Fruit fly (Drosophila melanogaster) whole organism, adult: Measurements from ENCODE around the gene alpha-Est6.

Experiments used
- CG11617 ChIP-seq: fragments of 200-800 bp; sonication (Bioruptor generic); optimal IDR thresholded peaks from 2 replicates; lab custom pipeline; 2017; ENCODE audit warnings: mild to moderate bottlenecking, missing biosample characterization, missing genetic modification reagents, missing genetic modification characterization
- CG12768 ChIP-seq: fragments of 200-800 bp; sonication (Bioruptor generic); optimal IDR thresholded peaks from 2 replicates; lab custom pipeline; 2017; ENCODE audit warnings: missing biosample characterization, missing genetic modification characterization, mild to moderate bottlenecking, moderate library complexity, missing genetic modification reagents
- CG14711 ChIP-seq: fragments of 200-800 bp; sonication (Bioruptor generic); optimal IDR thresholded peaks from 2 replicates; lab custom pipeline; 2018; ENCODE audit warnings: missing biosample characterization, mild to moderate bottlenecking, missing genetic modification characterization, moderate library complexity
- CG1620 ChIP-seq: fragments of 200-800 bp; sonication (Bioruptor generic); optimal IDR thresholded peaks from 2 replicates; lab custom pipeline; 2016; ENCODE audit warnings: missing biosample characterization, missing genetic modification characterization
- CG33017 ChIP-seq: fragments of 200-800 bp; sonication (Bioruptor generic); optimal IDR thresholded peaks from 2 replicates; lab custom pipeline; 2018; ENCODE audit warnings: missing biosample characterization, mild to moderate bottlenecking, missing genetic modification characterization, moderate library complexity
- CG5204 ChIP-seq: fragments of 200-800 bp; sonication (Bioruptor generic); optimal IDR thresholded peaks from 2 replicates; lab custom pipeline; 2016; ENCODE audit warnings: missing biosample characterization, missing genetic modification characterization
- CG7045 ChIP-seq: fragments of 200-800 bp; sonication (Bioruptor generic); optimal IDR thresholded peaks from 2 replicates; lab custom pipeline; 2017; ENCODE audit warnings: missing biosample characterization, mild to moderate bottlenecking, missing genetic modification characterization
- CG7101 ChIP-seq: fragments of 200-800 bp; sonication (Bioruptor generic); optimal IDR thresholded peaks from 2 replicates; lab custom pipeline; 2018; ENCODE audit warnings: missing biosample characterization, mild to moderate bottlenecking, missing genetic modification characterization, moderate library complexity
- Clk ChIP-seq: fragments of 200-800 bp; sonication (Bioruptor generic); optimal IDR thresholded peaks from 2 replicates; lab custom pipeline; 2017; ENCODE audit warnings: missing biosample characterization, missing genetic modification characterization
- Crg-1 ChIP-seq: fragments of 200-800 bp; sonication (Bioruptor generic); optimal IDR thresholded peaks from 2 replicates; lab custom pipeline; 2016; ENCODE audit warnings: missing biosample characterization, missing genetic modification characterization
- Hr96 ChIP-seq: fragments of 200-800 bp; sonication (Bioruptor generic); optimal IDR thresholded peaks from 2 replicates; lab custom pipeline; 2016; ENCODE audit warnings: missing biosample characterization, missing genetic modification characterization
- Mnt ChIP-seq: fragments of 200-800 bp; sonication (Bioruptor generic); optimal IDR thresholded peaks from 2 replicates; lab custom pipeline; 2016; ENCODE audit warnings: missing biosample characterization, mild to moderate bottlenecking, missing genetic modification characterization
- bab1 ChIP-seq: fragments of 200-800 bp; sonication (Bioruptor generic); optimal IDR thresholded peaks from 3 replicates; lab custom pipeline; 2019; ENCODE audit warnings: missing biosample characterization, mild to moderate bottlenecking, missing genetic modification characterization, moderate library complexity
- cic ChIP-seq: fragments of 200-800 bp; sonication (Bioruptor generic); optimal IDR thresholded peaks from 2 replicates; lab custom pipeline; 2017; ENCODE audit warnings: missing biosample characterization, mild to moderate bottlenecking, missing genetic modification characterization, moderate library complexity
- cnc ChIP-seq, 2 experiments: fragments of >200 bp; optimal IDR thresholded peaks; 2 replicates each; lab custom pipeline; 2017
- kay ChIP-seq: fragments of 200-800 bp; sonication (Bioruptor generic); peaks from one replicate; lab custom pipeline; 2016; ENCODE audit warnings: missing biosample characterization, missing genetic modification characterization, borderline replicate concordance
- ovo ChIP-seq: fragments of 200-800 bp; sonication (Bioruptor generic); optimal IDR thresholded peaks from 2 replicates; lab custom pipeline; 2016; ENCODE audit warnings: missing biosample characterization, missing genetic modification characterization
- pad ChIP-seq: fragments of 200-800 bp; sonication (Bioruptor generic); optimal IDR thresholded peaks from 3 replicates; lab custom pipeline; 2017; ENCODE audit warnings: missing biosample characterization, missing genetic modification characterization, mild to moderate bottlenecking, moderate library complexity, missing genetic modification reagents
- tj ChIP-seq: fragments of 200-800 bp; sonication (Bioruptor generic); optimal IDR thresholded peaks from 3 replicates; lab custom pipeline; 2017; ENCODE audit warnings: missing biosample characterization, mild to moderate bottlenecking, missing genetic modification characterization, moderate library complexity
- toe ChIP-seq: fragments of 200-800 bp; sonication (Bioruptor generic); optimal IDR thresholded peaks from 2 replicates; lab custom pipeline; 2016; ENCODE audit warnings: missing biosample characterization, missing genetic modification characterization

Gene alpha-Est6

DNA sequence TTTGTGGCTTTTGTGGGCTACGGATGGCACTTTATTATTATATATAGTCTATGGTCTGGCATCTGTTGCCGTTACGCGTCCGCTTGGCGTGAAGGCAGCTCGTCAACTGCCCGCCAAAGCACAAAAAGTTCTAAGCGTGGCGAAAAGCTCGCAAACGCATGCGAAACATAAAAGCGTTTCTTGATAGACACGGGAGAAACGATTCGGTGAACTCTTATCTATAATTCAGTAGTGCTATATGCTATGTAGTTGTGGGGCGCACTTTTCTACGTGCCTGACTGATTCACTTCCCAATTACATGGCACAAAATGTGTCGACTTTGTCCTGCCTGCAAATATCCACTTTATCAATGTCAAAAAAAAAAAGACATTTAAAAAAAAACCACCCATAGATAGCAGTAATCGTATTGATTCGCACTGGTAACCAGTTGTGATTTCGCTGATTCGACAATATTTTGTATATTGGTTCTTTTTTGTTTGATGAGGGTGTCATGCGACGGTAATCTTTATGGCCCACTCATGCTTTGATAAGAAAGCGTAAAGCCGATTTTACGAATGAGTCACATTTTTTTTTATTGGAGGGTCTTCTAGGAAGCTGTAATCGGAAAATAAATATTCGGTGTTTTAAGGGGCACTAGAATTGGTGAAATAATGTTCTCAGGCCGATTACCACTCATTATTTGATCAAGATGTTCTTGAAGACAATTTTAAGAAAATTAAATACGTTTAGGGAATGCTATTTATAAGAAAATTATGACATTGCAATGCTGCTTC lies 23.4 kb downstream of the alpha-Est6 start, which contains the start of gene alpha-Est9:
Gene alpha-Est9 (minus strand): TSS at position 110 of the 773 bp plus-strand sequence.
- peak; percentile 33 for TF ChIP-seq CG12768 (GFP tag; lab: Kevin White, UChicago)
- TF ChIP-seq Clk (GFP tag; lab: Kevin White, UChicago), result no peak
- peak; percentile 25 for TF ChIP-seq CG33017
- TF ChIP-seq Mnt (GFP tag; lab: Kevin White, UChicago), result peak; percentile 74
- no peak for TF ChIP-seq Crg-1 (GFP tag; lab: Kevin White, UChicago)
- peak; percentile 60 for TF ChIP-seq tj (GFP tag; lab: Kevin White, UChicago)
- TF ChIP-seq toe (GFP tag; lab: Kevin White, UChicago), result no peak
- TF ChIP-seq CG1620 (GFP tag; lab: Kevin White, UChicago), result no peak
- peak; percentile 95 for TF ChIP-seq kay (GFP tag; lab: Kevin White, UChicago)
- TF ChIP-seq CG14711, result peak; percentile 1
- TF ChIP-seq CG7045 (GFP tag; lab: Kevin White, UChicago), result no peak
- no peak for TF ChIP-seq cnc (optimal IDR thresholded peaks at IDR 0.05; lab: Kevin White, UChicago)
- peak; percentile 11 for TF ChIP-seq pad (GFP tag; lab: Kevin White, UChicago)
- peak; percentile 14 for TF ChIP-seq CG7101 (tag; lab: Kevin White, UChicago)
- peak; percentile 59 for TF ChIP-seq cic (GFP tag; lab: Kevin White, UChicago)
- TF ChIP-seq CG5204 (GFP tag; lab: Kevin White, UChicago), result no peak
- TF ChIP-seq bab1, result no peak
- TF ChIP-seq Hr96 (GFP tag; lab: Kevin White, UChicago), result peak; percentile 39
- TF ChIP-seq CG11617 (GFP tag; lab: Kevin White, UChicago), result peak; percentile 16
- no peak for TF ChIP-seq ovo (GFP tag; lab: Kevin White, UChicago)

DNA sequence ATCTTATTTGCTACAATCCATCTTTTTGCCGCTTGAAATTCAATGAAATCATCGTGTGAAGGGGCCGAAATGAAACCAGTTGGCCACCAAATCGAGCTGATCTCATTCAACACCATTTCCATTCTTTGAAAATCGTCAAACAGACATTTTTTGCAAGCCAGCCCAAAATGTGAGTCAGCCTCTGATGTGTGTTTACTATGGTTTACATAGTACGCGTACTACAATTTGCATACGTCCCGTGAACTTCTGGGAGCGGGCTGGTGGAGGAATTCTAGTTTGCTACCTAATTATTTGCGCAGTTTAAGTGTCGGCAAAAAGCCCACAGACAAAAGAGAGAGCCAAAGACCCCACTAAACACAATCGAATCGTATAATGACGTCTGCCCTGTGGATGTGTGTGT lies 25.4 kb downstream of the alpha-Est6 start:
- TF ChIP-seq tj (GFP tag; lab: Kevin White, UChicago) (peak; percentile 62), cic (GFP tag; lab: Kevin White, UChicago) (no peak), CG11617 (GFP tag; lab: Kevin White, UChicago) (no peak)

dm6 chr3R:7502276-7502675 lies 26.3 kb downstream of the alpha-Est6 start, which contains the start of gene Mics1:
TSS of gene Mics1 (minus strand) at chr3R:7502376.
- TF ChIP-seq cic (GFP tag; lab: Kevin White, UChicago) (no peak), bab1 (no peak)

- no peak for TF ChIP-seq CG7101 (tag; lab: Kevin White, UChicago)
- TF ChIP-seq Clk (GFP tag; lab: Kevin White, UChicago), result no peak
- no peak for TF ChIP-seq toe (GFP tag; lab: Kevin White, UChicago)
- no peak for TF ChIP-seq cic (GFP tag; lab: Kevin White, UChicago)
- no peak for TF ChIP-seq kay (GFP tag; lab: Kevin White, UChicago)
- TF ChIP-seq CG14711, result no peak
- TF ChIP-seq pad (GFP tag; lab: Kevin White, UChicago), result no peak
Measured at dm6 chr3R:7500513-7500912, 28.1 kb downstream of the alpha-Est6 start.

DNA sequence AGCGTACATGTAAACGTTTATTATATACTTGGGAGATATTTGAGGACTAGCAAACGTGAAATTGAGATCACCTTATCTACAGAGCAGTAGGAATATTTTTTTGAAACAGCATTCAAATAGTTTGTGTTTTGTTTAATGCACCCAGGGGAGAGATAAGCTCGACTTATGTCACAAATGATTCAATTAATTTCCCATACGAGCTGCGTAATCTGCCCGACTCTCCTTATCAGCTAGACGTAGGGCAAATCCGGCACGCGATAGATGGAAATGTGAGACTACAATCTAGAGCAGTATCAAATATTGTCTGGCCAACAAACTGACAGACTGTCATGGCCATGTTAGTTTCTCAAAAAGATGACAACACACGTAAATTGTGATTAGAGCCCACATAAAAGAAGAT lies 29.1 kb downstream of the alpha-Est6 start:
- TF ChIP-seq kay (GFP tag; lab: Kevin White, UChicago) (peak; percentile 89), cic (GFP tag; lab: Kevin White, UChicago) (peak; percentile 10), tj (GFP tag; lab: Kevin White, UChicago) (no peak), pad (GFP tag; lab: Kevin White, UChicago) (no peak), CG1620 (GFP tag; lab: Kevin White, UChicago) (no peak), Hr96 (GFP tag; lab: Kevin White, UChicago) (no peak), ovo (GFP tag; lab: Kevin White, UChicago) (no peak), CG7045 (GFP tag; lab: Kevin White, UChicago) (no peak), CG12768 (GFP tag; lab: Kevin White, UChicago) (no peak), CG33017 (no peak), CG11617 (GFP tag; lab: Kevin White, UChicago) (no peak), CG5204 (GFP tag; lab: Kevin White, UChicago) (no peak), toe (GFP tag; lab: Kevin White, UChicago) (no peak), Mnt (GFP tag; lab: Kevin White, UChicago) (no peak), CG7101 (tag; lab: Kevin White, UChicago) (no peak), cnc (optimal IDR thresholded peaks at IDR 0.05; lab: Kevin White, UChicago) (no peak)

DNA sequence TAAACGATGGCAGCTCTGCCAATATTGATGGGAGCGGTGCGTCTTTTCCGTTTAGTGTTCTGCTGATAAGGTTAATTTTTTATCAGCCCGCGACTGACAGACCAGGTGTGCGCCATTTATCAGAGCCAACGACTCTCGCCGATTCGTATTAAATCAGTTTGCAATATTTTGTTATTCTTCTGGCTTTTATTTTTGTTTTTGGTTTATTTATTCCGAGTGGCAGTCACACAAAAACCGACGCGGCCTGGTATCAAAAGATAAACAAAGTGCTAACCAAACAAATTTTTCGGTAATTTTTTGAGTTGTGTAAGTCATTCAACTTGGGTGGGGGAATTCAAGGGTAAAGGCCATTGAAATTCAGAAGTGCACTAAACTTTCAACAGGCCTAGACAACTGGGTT lies 31.1 kb downstream of the alpha-Est6 start:
- TF ChIP-seq cnc (optimal IDR thresholded peaks at IDR 0.05; lab: Kevin White, UChicago) (no peak), CG5204 (GFP tag; lab: Kevin White, UChicago) (no peak), toe (GFP tag; lab: Kevin White, UChicago) (no peak), CG7045 (GFP tag; lab: Kevin White, UChicago) (no peak), CG7101 (tag; lab: Kevin White, UChicago) (no peak), cic (GFP tag; lab: Kevin White, UChicago) (peak; percentile 33), Hr96 (GFP tag; lab: Kevin White, UChicago) (no peak), bab1 (peak; percentile 19), CG14711 (no peak), Crg-1 (GFP tag; lab: Kevin White, UChicago) (no peak), Clk (GFP tag; lab: Kevin White, UChicago) (no peak), tj (GFP tag; lab: Kevin White, UChicago) (peak; percentile 81), CG12768 (GFP tag; lab: Kevin White, UChicago) (peak; percentile 4), pad (GFP tag; lab: Kevin White, UChicago) (no peak)
